Worm (Caenorhabditis elegans): Measurements from ENCODE around the gene Y49F6B.9.

- no peak for TF ChIP-seq T22C8.4 (GFP tag; IDR thresholded peaks at IDR 0.05)
- no peak for TF ChIP-seq flt-1 (GFP tag; IDR thresholded peaks at IDR 0.05)
- TF ChIP-seq klf-2 (GFP tag; conservative IDR thresholded peaks at IDR 0.05): no peak
- TF ChIP-seq ref-1 (GFP tag; conservative IDR thresholded peaks at IDR 0.05): no peak
- TF ChIP-seq ztf-23 (GFP tag; IDR thresholded peaks at IDR 0.05): no peak
- no peak for TF ChIP-seq med-1 (GFP tag; optimal IDR thresholded peaks at IDR 0.05; ENCODE audit: insufficient read depth)
- no peak for TF ChIP-seq tab-1 (GFP tag; IDR thresholded peaks at IDR 0.05)
- no peak for TF ChIP-seq ztf-29 (GFP tag; IDR thresholded peaks at IDR 0.05)
Measured at ce11 chrII:3528256-3528655, 29.1 kb upstream of the Y49F6B.9 start, which contains the start of gene ncs-6.

All from whole organism, midembryonic.